Fruit fly (Drosophila melanogaster): ENCODE data around the gene Eip78C.

Gene Eip78C

dm6 chr3L:21223268-21223667 is 3.1 kb upstream of the Eip78C start (continued):
- TF ChIP-seq prd (optimal IDR thresholded peaks at IDR 0.05) (no peak), prd (GFP tag; IDR thresholded peaks at IDR 0.05) (peak; percentile 17; the same call in 1 of the 3 replicates), ci (GFP tag; IDR thresholded peaks at IDR 0.05) (no peak), CG15073 (GFP tag; optimal IDR thresholded peaks at IDR 0.05) (no peak), CG4424 (GFP tag; optimal IDR thresholded peaks at IDR 0.05) (peak; percentile 4), CG2712 (tag; optimal IDR thresholded peaks at IDR 0.05) (peak; percentile 30), unpg (GFP tag; optimal IDR thresholded peaks at IDR 0.05) (peak; percentile 32), CG17829 (tag; optimal IDR thresholded peaks at IDR 0.05) (peak; percentile 1), dysf (GFP tag; IDR thresholded peaks at IDR 0.05) (0 out of 3 replicates have a peak, but pooled peaks have one; percentile 27), CG12299 (tag; optimal IDR thresholded peaks at IDR 0.05) (no peak), CG17361 (GFP tag; IDR thresholded peaks at IDR 0.05) (0 out of 3 replicates have a peak, but pooled peaks have one; percentile 18), CG1602 (GFP tag; optimal IDR thresholded peaks at IDR 0.05) (no peak), CG14014 (GFP tag; IDR thresholded peaks at IDR 0.05) (no peak), CG1603 (tag; optimal IDR thresholded peaks at IDR 0.05) (peak; percentile 24), Opbp (GFP tag; IDR thresholded peaks at IDR 0.05; ENCODE audit: partially characterized antibody) (no peak), crc (GFP tag; optimal IDR thresholded peaks at IDR 0.05) (no peak), CG1832 (GFP tag; optimal IDR thresholded peaks at IDR 0.05) (no peak), stc (GFP tag; IDR thresholded peaks at IDR 0.05) (no peak), CG18011 (GFP tag; optimal IDR thresholded peaks at IDR 0.05) (no peak), maf-S (GFP tag; optimal IDR thresholded peaks at IDR 0.05) (no peak), vvl (GFP tag; IDR thresholded peaks at IDR 0.05) (peak; percentile 47; the same call in 1 of the 2 replicates), gsb (GFP tag; IDR thresholded peaks at IDR 0.05) (no peak), CG11560 (tag; IDR thresholded peaks at IDR 0.05) (no peak), bsh (GFP tag; optimal IDR thresholded peaks at IDR 0.05) (peak in 1 of 2 experiments; percentile 48), crp (GFP tag; optimal IDR thresholded peaks at IDR 0.05) (no peak), Asciz (GFP tag; optimal IDR thresholded peaks at IDR 0.05) (no peak), CkIIα-i1 (GFP tag; IDR thresholded peaks at IDR 0.05) (no peak), D (optimal IDR thresholded peaks at IDR 0.05) (no peak), D (GFP tag; optimal IDR thresholded peaks at IDR 0.05) (peak; percentile 1), amos (GFP tag; IDR thresholded peaks at IDR 0.05; ENCODE audit: partially characterized antibody) (no peak), row (GFP tag; IDR thresholded peaks at IDR 0.05) (peak; percentile 17; the same call in 1 of the 3 replicates), CG2889 (GFP tag; IDR thresholded peaks at IDR 0.05) (no peak), CG18262 (tag; optimal IDR thresholded peaks at IDR 0.05) (peak; percentile 26), sqz (GFP tag; optimal IDR thresholded peaks at IDR 0.05) (no peak)

dm6 chr3L:21224274-21224673 is 2.1 kb upstream of the Eip78C start:
- no peak for TF ChIP-seq ase (GFP tag; IDR thresholded peaks at IDR 0.05)
- no peak for TF ChIP-seq pnt (GFP tag; optimal IDR thresholded peaks at IDR 0.05)
- peak; percentile 11; the same call in 1 of the 2 replicates for TF ChIP-seq CG31441 (GFP tag; IDR thresholded peaks at IDR 0.05)
- no peak for TF ChIP-seq Scr (GFP tag; IDR thresholded peaks at IDR 0.05; ENCODE audit: partially characterized antibody)
- no peak for TF ChIP-seq CG1832 (GFP tag; optimal IDR thresholded peaks at IDR 0.05)
- peak; percentile 32 for TF ChIP-seq CG11504 (tag; optimal IDR thresholded peaks at IDR 0.05)
- TF ChIP-seq mld (GFP tag; IDR thresholded peaks at IDR 0.05; ENCODE audit: partially characterized antibody): no peak
- no peak for TF ChIP-seq CG30431 (GFP tag; optimal IDR thresholded peaks at IDR 0.05)
- TF ChIP-seq CG30403 (GFP tag; optimal IDR thresholded peaks at IDR 0.05): peak; percentile 15
- no peak for TF ChIP-seq Hand (GFP tag; optimal IDR thresholded peaks at IDR 0.05)
- no peak for TF ChIP-seq tx (GFP tag; optimal IDR thresholded peaks at IDR 0.05)
- TF ChIP-seq Sry-β (GFP tag; optimal IDR thresholded peaks at IDR 0.05): no peak
- TF ChIP-seq onecut (GFP tag; IDR thresholded peaks at IDR 0.05): no peak
- TF ChIP-seq CG33213 (GFP tag; optimal IDR thresholded peaks at IDR 0.05): no peak
- TF ChIP-seq CG8359 (GFP tag; optimal IDR thresholded peaks at IDR 0.05; ENCODE audit: borderline replicate concordance): no peak
- TF ChIP-seq nau (GFP tag; optimal IDR thresholded peaks at IDR 0.05): no peak
- no peak for TF ChIP-seq gce (GFP tag; IDR thresholded peaks at IDR 0.05)
- TF ChIP-seq H2.0 (GFP tag; IDR thresholded peaks at IDR 0.05): no peak
- no peak for TF ChIP-seq wdn (GFP tag; IDR thresholded peaks at IDR 0.05)
- TF ChIP-seq HLH4C (GFP tag; IDR thresholded peaks at IDR 0.05; ENCODE audit: partially characterized antibody): no peak

Measured in whole organism, embryonic.